Fruit fly (Drosophila melanogaster): ENCODE results near the gene CG6974.

CG6974 gene

dm6 chr3R:15089922-15090261 lies 10.8 kb upstream of the CG6974 start (continued):
- TF ChIP-seq chn (GFP tag; optimal IDR thresholded peaks at IDR 0.05) (no peak), CG12659 (GFP tag; optimal IDR thresholded peaks at IDR 0.05) (peak; percentile 0), CG16779 (GFP tag; IDR thresholded peaks at IDR 0.05) (no peak), HLHmδ (GFP tag; optimal IDR thresholded peaks at IDR 0.05) (no peak), Gug (GFP tag; IDR thresholded peaks at IDR 0.05) (no peak), CG9817 (tag; optimal IDR thresholded peaks at IDR 0.05) (no peak), klu (GFP tag; IDR thresholded peaks at IDR 0.05) (no peak), Hmx (GFP tag; optimal IDR thresholded peaks at IDR 0.05) (no peak), Six4 (GFP tag; optimal IDR thresholded peaks at IDR 0.05) (no peak), kah (GFP tag; optimal IDR thresholded peaks at IDR 0.05) (no peak), CG14014 (GFP tag; IDR thresholded peaks at IDR 0.05) (no peak), CG30431 (GFP tag; optimal IDR thresholded peaks at IDR 0.05) (no peak), dmrt11E (tag; optimal IDR thresholded peaks at IDR 0.05) (peak; percentile 8), CG15514 (GFP tag; optimal IDR thresholded peaks at IDR 0.05) (no peak), sisA (GFP tag; IDR thresholded peaks at IDR 0.05) (no peak), tna (GFP tag; IDR thresholded peaks at IDR 0.05; ENCODE audit: partially characterized antibody) (no peak), Bteb2 (GFP tag; optimal IDR thresholded peaks at IDR 0.05) (no peak), CG11696 (GFP tag; IDR thresholded peaks at IDR 0.05) (no peak), CG8388 (GFP tag; optimal IDR thresholded peaks at IDR 0.05) (no peak), dpn (GFP tag; optimal IDR thresholded peaks at IDR 0.05) (no peak), dysf (GFP tag; IDR thresholded peaks at IDR 0.05) (0 out of 3 replicates have a peak, but pooled peaks have one; percentile 21), CG17328 (GFP tag; IDR thresholded peaks at IDR 0.05) (peak; percentile 21; the same call in 1 of the 2 replicates), danr (GFP tag; IDR thresholded peaks at IDR 0.05) (no peak), CG2712 (tag; optimal IDR thresholded peaks at IDR 0.05) (peak; percentile 24), CG17568 (GFP tag; optimal IDR thresholded peaks at IDR 0.05) (no peak), ato (GFP tag; IDR thresholded peaks at IDR 0.05; ENCODE audit: partially characterized antibody) (no peak), NfI (GFP tag; optimal IDR thresholded peaks at IDR 0.05) (no peak), CG10267 (tag; optimal IDR thresholded peaks at IDR 0.05) (no peak), H2.0 (GFP tag; IDR thresholded peaks at IDR 0.05) (no peak), CG32772 (GFP tag; IDR thresholded peaks at IDR 0.05) (no peak), twi (tag; optimal IDR thresholded peaks at IDR 0.05) (no peak), Optix (GFP tag; IDR thresholded peaks at IDR 0.05) (no peak), CG6254 (GFP tag; optimal IDR thresholded peaks at IDR 0.05) (peak; percentile 24), CG9727 (GFP tag; optimal IDR thresholded peaks at IDR 0.05) (no peak), CG14667 (GFP tag; IDR thresholded peaks at IDR 0.05) (no peak), bsh (GFP tag; optimal IDR thresholded peaks at IDR 0.05) (peak in 1 of 2 experiments; percentile 49), oc (tag; optimal IDR thresholded peaks at IDR 0.05) (no peak), Hr3 (GFP tag; optimal IDR thresholded peaks at IDR 0.05) (no peak), CG6175 (GFP tag; IDR thresholded peaks at IDR 0.05) (no peak), lbe (GFP tag; optimal IDR thresholded peaks at IDR 0.05) (peak; percentile 8), CG11560 (tag; IDR thresholded peaks at IDR 0.05) (no peak)

dm6 chr3R:15089250-15089921 lies 10.3 kb upstream of the CG6974 start:
- TF ChIP-seq gfzf (GFP tag; optimal IDR thresholded peaks at IDR 0.05): no peak
- TF ChIP-seq Dip2 (GFP tag; IDR thresholded peaks at IDR 0.05): no peak
- no peak for TF ChIP-seq h (optimal IDR thresholded peaks at IDR 0.05)
- no peak for TF ChIP-seq vnd (GFP tag; IDR thresholded peaks at IDR 0.05; ENCODE audit: partially characterized antibody)
- no peak for TF ChIP-seq CG10366 (GFP tag; IDR thresholded peaks at IDR 0.05)
- no peak for TF ChIP-seq Lim3 (GFP tag; IDR thresholded peaks at IDR 0.05)
- peak; percentile 38 for TF ChIP-seq CG12744 (GFP tag; optimal IDR thresholded peaks at IDR 0.05)
- TF ChIP-seq Rfx (GFP tag; IDR thresholded peaks at IDR 0.05): peak; percentile 33; the same call in 1 of the 2 replicates
- peak; percentile 26 for TF ChIP-seq grn (GFP tag; optimal IDR thresholded peaks at IDR 0.05)
- no peak for TF ChIP-seq gt (GFP tag; IDR thresholded peaks at IDR 0.05)
- peak; percentile 30; the same call in 1 of the 2 replicates for TF ChIP-seq vvl (GFP tag; IDR thresholded peaks at IDR 0.05)
- TF ChIP-seq aop (GFP tag; IDR thresholded peaks at IDR 0.05): no peak
- peak; percentile 51 for TF ChIP-seq CG18599 (GFP tag; optimal IDR thresholded peaks at IDR 0.05)

Measured in whole organism, embryonic.